Fruit fly (Drosophila melanogaster) whole organism, embryonic: Measurements from ENCODE around the gene stac.
A peak's percentile ranks its signal among the peaks of the same experiment; 100 is the strongest.

Experiments used
- B-H1 ChIP-seq: fragments of 200-800 bp; sonication (Bioruptor generic); IDR thresholded peaks from 3 replicates; pipeline ENCODE4 v1.3.6; 2022; ENCODE audit warnings: missing biosample characterization, missing genetic modification characterization
- Bdp1 ChIP-seq: fragments of 200-800 bp; sonication (Bioruptor generic); optimal IDR thresholded peaks from 3 replicates; lab custom pipeline; 2016; ENCODE audit warnings: missing biosample characterization, missing genetic modification characterization
- CG11560 ChIP-seq: fragments of 200-800 bp; sonication (Bioruptor generic); IDR thresholded peaks from 3 replicates; pipeline ENCODE4 v1.3.6; 2022; ENCODE audit warnings: missing biosample characterization, missing genetic modification characterization
- CG13296 ChIP-seq: fragments of 200-800 bp; sonication (Bioruptor generic); optimal IDR thresholded peaks from 3 replicates; lab custom pipeline; 2018; ENCODE audit warnings: missing biosample characterization, mild to moderate bottlenecking, missing genetic modification characterization
- CG15073 ChIP-seq: fragments of 200-800 bp; sonication (Bioruptor generic); optimal IDR thresholded peaks from 2 replicates; lab custom pipeline; 2016; ENCODE audit warnings: missing biosample characterization, missing genetic modification characterization
- CG15696 ChIP-seq: fragments of 200-800 bp; sonication (Bioruptor generic); optimal IDR thresholded peaks from 2 replicates; lab custom pipeline; 2019; ENCODE audit warnings: missing biosample characterization, mild to moderate bottlenecking, missing genetic modification characterization, moderate library complexity
- CG17186 ChIP-seq: fragments of 200-800 bp; sonication (Bioruptor generic); optimal IDR thresholded peaks from 3 replicates; lab custom pipeline; 2017; ENCODE audit warnings: missing biosample characterization, missing genetic modification reagents, missing genetic modification characterization
- CG17361 ChIP-seq: fragments of 200-800 bp; sonication (Bioruptor generic); IDR thresholded peaks from 3 replicates; pipeline ENCODE4 v1.3.6; 2022; ENCODE audit warnings: missing biosample characterization, missing genetic modification characterization
- CG3065 ChIP-seq: fragments of 200-800 bp; sonication (Bioruptor generic); optimal IDR thresholded peaks from 2 replicates; lab custom pipeline; 2016; ENCODE audit warnings: missing biosample characterization, missing genetic modification characterization
- CG3838 ChIP-seq: fragments of 200-800 bp; sonication (Bioruptor generic); optimal IDR thresholded peaks from 3 replicates; lab custom pipeline; 2016; ENCODE audit warnings: missing biosample characterization, missing genetic modification characterization
- CG4424 ChIP-seq: fragments of 200-800 bp; sonication (Bioruptor generic); optimal IDR thresholded peaks from 3 replicates; lab custom pipeline; 2016; ENCODE audit warnings: missing biosample characterization, missing genetic modification characterization
- CG6175 ChIP-seq: fragments of 200-800 bp; sonication (Bioruptor generic); IDR thresholded peaks from 3 replicates; pipeline ENCODE4 v1.3.6; 2022; ENCODE audit warnings: missing biosample characterization, missing genetic modification characterization
- CG6765 ChIP-seq: fragments of 200-800 bp; sonication (Bioruptor generic); optimal IDR thresholded peaks from 3 replicates; lab custom pipeline; 2017; ENCODE audit warnings: missing biosample characterization, mild to moderate bottlenecking, missing genetic modification characterization
- CG7839 ChIP-seq: fragments of 200-800 bp; sonication (Bioruptor generic); optimal IDR thresholded peaks from 3 replicates; lab custom pipeline; 2018; ENCODE audit warnings: missing biosample characterization, mild to moderate bottlenecking, missing genetic modification characterization, moderate library complexity
- CG8089 ChIP-seq: fragments of 200-800 bp; sonication (Bioruptor generic); optimal IDR thresholded peaks from 3 replicates; lab custom pipeline; 2016; ENCODE audit warnings: missing biosample characterization, missing genetic modification characterization
- CG9727 ChIP-seq: fragments of 200-800 bp; sonication (Bioruptor generic); optimal IDR thresholded peaks from 3 replicates; lab custom pipeline; 2017; ENCODE audit warnings: missing biosample characterization, mild to moderate bottlenecking, missing genetic modification characterization
- CG9932 ChIP-seq: fragments of 200-800 bp; sonication (Bioruptor generic); IDR thresholded peaks from 2 replicates; pipeline ENCODE4 v1.3.6; 2022; ENCODE audit warnings: missing biosample characterization, missing genetic modification characterization
- Camta ChIP-seq: fragments of 200-800 bp; sonication (Bioruptor generic); optimal IDR thresholded peaks from 2 replicates; lab custom pipeline; 2016; ENCODE audit warnings: missing biosample characterization, missing genetic modification characterization
- Chrac-16 ChIP-seq: fragments of 200-800 bp; sonication (Bioruptor generic); optimal IDR thresholded peaks from 3 replicates; lab custom pipeline; 2016; ENCODE audit warnings: missing biosample characterization, missing genetic modification characterization
- D19A ChIP-seq: fragments of 200-800 bp; optimal IDR thresholded peaks from 3 replicates; lab custom pipeline; 2019; ENCODE audit warnings: missing biosample characterization, mild to moderate bottlenecking, missing genetic modification characterization, moderate library complexity
- Dek ChIP-seq: fragments of 200-800 bp; sonication (Bioruptor generic); optimal IDR thresholded peaks from 3 replicates; lab custom pipeline; 2019; ENCODE audit warnings: missing biosample characterization, mild to moderate bottlenecking, missing genetic modification characterization, moderate library complexity
- E2f1 ChIP-seq: fragments of 200-800 bp; sonication (Bioruptor generic); IDR thresholded peaks from 2 replicates; pipeline ENCODE4 v1.3.6; 2022; ENCODE audit warnings: missing biosample characterization, missing genetic modification characterization
- Elba2 ChIP-seq: fragments of 200-800 bp; sonication (Bioruptor generic); optimal IDR thresholded peaks from 3 replicates; lab custom pipeline; 2016; ENCODE audit warnings: missing biosample characterization, missing genetic modification characterization
- Fer1 ChIP-seq: fragments of 200-800 bp; sonication (Bioruptor generic); optimal IDR thresholded peaks from 2 replicates; lab custom pipeline; 2017; ENCODE audit warnings: missing biosample characterization, mild to moderate bottlenecking, missing genetic modification characterization
- Fer2 ChIP-seq: fragments of 200-800 bp; sonication (Bioruptor generic); optimal IDR thresholded peaks from 2 replicates; lab custom pipeline; 2018; ENCODE audit warnings: missing biosample characterization, mild to moderate bottlenecking, missing genetic modification characterization, moderate library complexity
- HmgZ ChIP-seq: fragments of 200-800 bp; sonication (Bioruptor generic); optimal IDR thresholded peaks from 2 replicates; lab custom pipeline; 2018; ENCODE audit warnings: missing biosample characterization, mild to moderate bottlenecking, missing genetic modification characterization
- Lim3 ChIP-seq: fragments of 200-800 bp; sonication (Bioruptor generic); IDR thresholded peaks from 2 replicates; pipeline ENCODE4 v1.3.6; 2022; ENCODE audit warnings: missing biosample characterization, missing genetic modification characterization
- Lpt ChIP-seq: fragments of >200 bp; optimal IDR thresholded peaks from 2 replicates; lab custom pipeline; 2018; ENCODE audit warnings: missing biosample characterization, missing genetic modification characterization
- NC2β ChIP-seq: fragments of 200-800 bp; sonication (Bioruptor generic); optimal IDR thresholded peaks from 2 replicates; lab custom pipeline; 2016; ENCODE audit warnings: missing biosample characterization, missing genetic modification characterization
- Nf-YA ChIP-seq: fragments of 200-800 bp; sonication (Bioruptor generic); IDR thresholded peaks from 2 replicates; pipeline ENCODE4 v1.3.6; 2022; ENCODE audit warnings: missing biosample characterization, missing genetic modification characterization
- Ptx1 ChIP-seq: fragments of 200-800 bp; sonication (Bioruptor generic); IDR thresholded peaks from 2 replicates; pipeline ENCODE4 v1.3.6; 2022; ENCODE audit warnings: missing biosample characterization, missing genetic modification characterization
- Six4 ChIP-seq: fragments of 200-800 bp; sonication (Bioruptor generic); optimal IDR thresholded peaks from 2 replicates; lab custom pipeline; 2016; ENCODE audit warnings: missing biosample characterization, missing genetic modification characterization
- Sry-δ ChIP-seq: fragments of 200-800 bp; sonication (Bioruptor generic); optimal IDR thresholded peaks from 2 replicates; lab custom pipeline; 2016; ENCODE audit warnings: missing biosample characterization, missing genetic modification characterization
- Vsx1 ChIP-seq: fragments of 200-800 bp; sonication (Bioruptor generic); optimal IDR thresholded peaks from 2 replicates; lab custom pipeline; 2017; ENCODE audit warnings: missing biosample characterization, mild to moderate bottlenecking, missing genetic modification characterization, missing genetic modification reagents
- ash1 ChIP-seq: fragments of 200-800 bp; sonication (Bioruptor generic); optimal IDR thresholded peaks from 2 replicates; lab custom pipeline; 2018; ENCODE audit warnings: missing biosample characterization, mild to moderate bottlenecking, missing genetic modification characterization
- bbx ChIP-seq: fragments of 200-800 bp; sonication (Bioruptor generic); IDR thresholded peaks from 2 replicates; pipeline ENCODE4 v1.3.6; 2022; ENCODE audit warnings: missing biosample characterization, missing genetic modification characterization; ENCODE audit not compliant: partially characterized antibody
- bigmax ChIP-seq: fragments of 200-800 bp; sonication (Bioruptor generic); optimal IDR thresholded peaks from 2 replicates; lab custom pipeline; 2018; ENCODE audit warnings: missing biosample characterization, mild to moderate bottlenecking, missing genetic modification characterization
- br ChIP-seq: fragments of >200 bp; optimal IDR thresholded peaks from 2 replicates; lab custom pipeline; 2017
- chif ChIP-seq, 2 experiments: fragments of 200-800 bp; sonication (Bioruptor generic); optimal IDR thresholded peaks; 3 replicates each; lab custom pipeline; 2016; ENCODE audit warnings: missing biosample characterization in 2 of 2, missing genetic modification characterization in 2 of 2
- chn ChIP-seq: fragments of 200-800 bp; sonication (Bioruptor generic); optimal IDR thresholded peaks from 2 replicates; lab custom pipeline; 2016; ENCODE audit warnings: missing biosample characterization, missing genetic modification characterization
- emc ChIP-seq: fragments of 200-800 bp; sonication (Bioruptor generic); optimal IDR thresholded peaks from 2 replicates; lab custom pipeline; 2016; ENCODE audit warnings: missing biosample characterization, missing genetic modification characterization
- fd102C ChIP-seq: fragments of 200-800 bp; sonication (Bioruptor generic); optimal IDR thresholded peaks from 2 replicates; lab custom pipeline; 2018; ENCODE audit warnings: missing biosample characterization, mild to moderate bottlenecking, missing genetic modification characterization, moderate library complexity
- gro ChIP-seq: fragments of 200-800 bp; sonication (Bioruptor generic); optimal IDR thresholded peaks from 2 replicates; lab custom pipeline; 2016; ENCODE audit warnings: missing biosample characterization, missing genetic modification characterization
- mirr ChIP-seq: fragments of 200-800 bp; sonication (Bioruptor generic); optimal IDR thresholded peaks from 3 replicates; lab custom pipeline; 2018; ENCODE audit warnings: missing biosample characterization, mild to moderate bottlenecking, missing genetic modification characterization
- nerfin-2 ChIP-seq: fragments of 200-800 bp; sonication (Bioruptor generic); IDR thresholded peaks from 2 replicates; pipeline ENCODE4 v1.3.6; 2022; ENCODE audit warnings: missing biosample characterization, missing genetic modification characterization; ENCODE audit not compliant: partially characterized antibody
- pho ChIP-seq: fragments of 200-800 bp; sonication (Bioruptor generic); optimal IDR thresholded peaks from 2 replicates; lab custom pipeline; 2016; ENCODE audit warnings: missing biosample characterization, missing genetic modification characterization
- tna ChIP-seq: fragments of 200-800 bp; sonication (Bioruptor generic); IDR thresholded peaks from 2 replicates; pipeline ENCODE4 v1.3.6; 2022; ENCODE audit warnings: missing biosample characterization, missing genetic modification characterization; ENCODE audit not compliant: partially characterized antibody
- tx ChIP-seq: fragments of 200-800 bp; sonication (Bioruptor generic); optimal IDR thresholded peaks from 2 replicates; lab custom pipeline; 2016; ENCODE audit warnings: missing biosample characterization, missing genetic modification characterization
- unpg ChIP-seq: fragments of 200-800 bp; sonication (Bioruptor generic); optimal IDR thresholded peaks from 3 replicates; lab custom pipeline; 2018; ENCODE audit warnings: missing biosample characterization, mild to moderate bottlenecking, missing genetic modification characterization, moderate library complexity
- vnd ChIP-seq: fragments of 200-800 bp; sonication (Bioruptor generic); IDR thresholded peaks from 3 replicates; pipeline ENCODE4 v1.3.6; 2022; ENCODE audit warnings: missing biosample characterization, missing genetic modification characterization; ENCODE audit not compliant: partially characterized antibody
- yki ChIP-seq: fragments of >200 bp; optimal IDR thresholded peaks from 3 replicates; lab custom pipeline; 2018
- zen ChIP-seq: fragments of 200-800 bp; sonication (Bioruptor generic); optimal IDR thresholded peaks from 3 replicates; lab custom pipeline; 2018; ENCODE audit warnings: missing biosample characterization, mild to moderate bottlenecking, missing genetic modification characterization, moderate library complexity

Gene stac

DNA sequence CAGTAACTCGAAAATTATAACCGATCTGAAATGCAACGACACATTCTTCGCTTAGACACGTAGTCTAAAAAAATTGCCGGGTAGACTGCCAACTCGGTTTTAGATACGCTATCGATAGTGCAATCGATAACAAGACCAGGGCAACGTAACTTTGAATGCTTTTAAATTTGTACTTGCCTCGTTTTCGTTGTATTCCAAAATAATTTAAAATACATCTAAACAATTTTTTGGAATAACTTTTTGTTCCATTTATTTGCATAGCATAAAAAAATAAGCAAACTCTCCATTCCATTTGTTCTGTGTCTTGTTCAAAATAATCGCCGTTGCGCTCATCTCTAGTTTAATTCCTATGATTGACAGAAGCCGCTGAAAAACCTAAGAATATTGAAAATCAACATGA lies 13.5 kb downstream of the stac start, which contains the start of the genes Stt3B and CG11839 (continued):
- TF ChIP-seq Dek (tag; lab: Kevin White, UChicago) (no peak), Lim3 (no peak), Camta (peak; percentile 74), D19A (tag; lab: Kevin White, UChicago) (no peak), ash1 (GFP tag; lab: Kevin White, UChicago) (no peak), CG9932 (GFP tag; lab: Robert Waterston, UW) (peak; percentile 87), gro (peak; percentile 79), pho (GFP tag; lab: Kevin White, UChicago) (peak; percentile 85), emc (GFP tag; lab: Kevin White, UChicago) (peak; percentile 35), CG15696 (tag; lab: Kevin White, UChicago) (peak; percentile 58), CG13296 (peak; percentile 69), Chrac-16 (peak; percentile 75), HmgZ (tag; lab: Kevin White, UChicago) (peak; percentile 89), CG17361 (GFP tag; lab: Robert Waterston, UW) (no peak; the same call in 1 of the 3 replicates), vnd (GFP tag; lab: Robert Waterston, UW) (peak; percentile 90), B-H1 (peak; percentile 24; the same call in 1 of the 3 replicates), CG4424 (GFP tag; lab: Kevin White, UChicago) (peak; percentile 78), Six4 (GFP tag; lab: Kevin White, UChicago) (peak; percentile 74), yki (lab: Kevin White, UChicago) (no peak), NC2β (GFP tag; lab: Kevin White, UChicago) (peak; percentile 71), CG6765 (GFP tag; lab: Kevin White, UChicago) (peak; percentile 4), Fer1 (GFP tag; lab: Kevin White, UChicago) (peak; percentile 76), CG17186 (GFP tag; lab: Kevin White, UChicago) (peak; percentile 41), CG3065 (GFP tag; lab: Kevin White, UChicago) (no peak), bigmax (GFP tag; lab: Kevin White, UChicago) (no peak), nerfin-2 (GFP tag; lab: Robert Waterston, UW) (peak; percentile 70; the same call in 1 of the 2 replicates), CG6175 (GFP tag; lab: Robert Waterston, UW) (no peak), tx (GFP tag; lab: Kevin White, UChicago) (peak; percentile 78), chn (GFP tag; lab: Kevin White, UChicago) (peak; percentile 75), Lpt (no peak), unpg (GFP tag; lab: Kevin White, UChicago) (no peak), mirr (GFP tag; lab: Kevin White, UChicago) (no peak), Bdp1 (GFP tag; lab: Kevin White, UChicago) (peak; percentile 60), chif (GFP tag; optimal IDR thresholded peaks at IDR 0.05; lab: Kevin White, UChicago) (peak; percentile 55 to 82), CG8089 (GFP tag; lab: Kevin White, UChicago) (peak; percentile 32), CG3838 (no peak), Nf-YA (GFP tag; lab: Robert Waterston, UW) (peak; percentile 66), CG7839 (no peak), tna (peak; percentile 76; the same call in 1 of the 2 replicates), Vsx1 (no peak), zen (tag; lab: Kevin White, UChicago) (peak; percentile 48), bbx (GFP tag; lab: Robert Waterston, UW) (peak; percentile 84), CG15073 (GFP tag; lab: Kevin White, UChicago) (no peak), Ptx1 (GFP tag; lab: Robert Waterston, UW) (no peak; the same call in 1 of the 2 replicates), br (lab: Kevin White, UChicago) (no peak), fd102C (GFP tag; lab: Kevin White, UChicago) (no peak), CG9727 (GFP tag; lab: Kevin White, UChicago) (peak; percentile 74), E2f1 (peak; percentile 61; the same call in 1 of the 2 replicates), Elba2 (GFP tag; lab: Kevin White, UChicago) (peak; percentile 24), CG11560 (tag; lab: Robert Waterston, UW) (no peak), Fer2 (peak; percentile 58), Sry-δ (GFP tag; lab: Kevin White, UChicago) (peak; percentile 97)
